Worm (Caenorhabditis elegans) whole organism, mixed stage, embryonic: Measurements from ENCODE around the gene enol-1.

Experiments
- bed-3 ChIP-seq: fragments of 200-800 bp; sonication (Bioruptor generic); optimal IDR thresholded peaks from 3 replicates; lab custom pipeline; 2018; ENCODE audit warnings: mild to moderate bottlenecking, missing genetic modification characterization, moderate library complexity, missing compliant biosample characterization
- blmp-1 ChIP-seq: fragments of 150-350 bp; optimal IDR thresholded peaks from 2 replicates; lab custom pipeline; 2014; ENCODE audit warnings: missing biosample characterization, missing genetic modification characterization
- ceh-39 ChIP-seq: fragments of 150-350 bp; optimal IDR thresholded peaks from 2 replicates; lab custom pipeline; 2014; ENCODE audit warnings: missing biosample characterization, missing genetic modification characterization
- ceh-43 ChIP-seq: fragments of 200-800 bp; sonication (Bioruptor generic); optimal IDR thresholded peaks from 2 replicates; lab custom pipeline; 2018; ENCODE audit warnings: mild to moderate bottlenecking, missing genetic modification characterization, moderate library complexity, missing compliant biosample characterization
- ceh-83 ChIP-seq: fragments of 200-800 bp; sonication (Bioruptor generic); optimal IDR thresholded peaks from 2 replicates; lab custom pipeline; 2018; ENCODE audit warnings: mild to moderate bottlenecking, missing genetic modification characterization, missing compliant biosample characterization
- ces-1 ChIP-seq: fragments of 150-350 bp; optimal IDR thresholded peaks from 2 replicates; lab custom pipeline; 2014; ENCODE audit warnings: missing biosample characterization, missing genetic modification reagents, missing genetic modification characterization
- cnd-1 ChIP-seq: fragments of 200-800 bp; sonication (Bioruptor generic); optimal IDR thresholded peaks from 2 replicates; lab custom pipeline; 2018; ENCODE audit warnings: mild to moderate bottlenecking, missing genetic modification characterization, missing compliant biosample characterization
- drap-1 ChIP-seq: fragments of 200-800 bp; sonication (Bioruptor generic); optimal IDR thresholded peaks from 3 replicates; lab custom pipeline; 2018; ENCODE audit warnings: mild to moderate bottlenecking, missing genetic modification characterization, missing compliant biosample characterization
- elt-1 ChIP-seq: sonication (generic microtip); optimal IDR thresholded peaks from 2 replicates; lab custom pipeline; 2017; ENCODE audit warnings: missing genetic modification characterization, mild to moderate bottlenecking, missing compliant biosample characterization, antibody characterized with exemption, moderate library complexity, borderline replicate concordance; ENCODE audit not compliant: insufficient read depth
- elt-3 ChIP-seq: fragments of 150-350 bp; optimal IDR thresholded peaks from 2 replicates; lab custom pipeline; 2014; ENCODE audit warnings: missing biosample characterization, missing genetic modification characterization
- flh-1 ChIP-seq: fragments of 200-800 bp; sonication (Bioruptor generic); optimal IDR thresholded peaks from 2 replicates; lab custom pipeline; 2018; ENCODE audit warnings: mild to moderate bottlenecking, missing genetic modification characterization, moderate library complexity, missing compliant biosample characterization
- ham-2 ChIP-seq: fragments of 200-800 bp; sonication (Bioruptor generic); optimal IDR thresholded peaks from 2 replicates; lab custom pipeline; 2018; ENCODE audit warnings: mild to moderate bottlenecking, missing genetic modification characterization, missing compliant biosample characterization
- hlh-1 ChIP-seq: fragments of 150-350 bp; optimal IDR thresholded peaks from 2 replicates; lab custom pipeline; 2014; ENCODE audit warnings: missing biosample characterization, missing genetic modification reagents, missing genetic modification characterization
- lin-13 ChIP-seq: fragments of 150-350 bp; optimal IDR thresholded peaks from 2 replicates; lab custom pipeline; 2014; ENCODE audit warnings: missing biosample characterization, missing genetic modification characterization
- lin-32 ChIP-seq: fragments of 200-800 bp; sonication (Bioruptor generic); optimal IDR thresholded peaks from 2 replicates; lab custom pipeline; 2018; ENCODE audit warnings: mild to moderate bottlenecking, missing genetic modification characterization, missing compliant biosample characterization
- lsy-2 ChIP-seq: fragments of 150-350 bp; optimal IDR thresholded peaks from 2 replicates; lab custom pipeline; 2014; ENCODE audit warnings: missing biosample characterization, missing genetic modification characterization
- mab-5 ChIP-seq: fragments of 150-350 bp; optimal IDR thresholded peaks from 2 replicates; lab custom pipeline; 2014; ENCODE audit warnings: missing biosample characterization, missing genetic modification characterization
- mep-1 ChIP-seq: fragments of 150-350 bp; optimal IDR thresholded peaks from 2 replicates; lab custom pipeline; 2017; ENCODE audit warnings: missing biosample characterization, missing genetic modification reagents, missing genetic modification characterization, inconsistent platforms
- nhr-12 ChIP-seq: fragments of 150-350 bp; optimal IDR thresholded peaks from 2 replicates; lab custom pipeline; 2014; ENCODE audit warnings: missing biosample characterization, missing genetic modification characterization
- nhr-2 ChIP-seq: fragments of 150-350 bp; optimal IDR thresholded peaks from 2 replicates; lab custom pipeline; 2014; ENCODE audit warnings: missing biosample characterization, missing genetic modification characterization
- nhr-237 ChIP-seq: fragments of 150-350 bp; optimal IDR thresholded peaks from 2 replicates; lab custom pipeline; 2014; ENCODE audit warnings: missing biosample characterization, missing genetic modification characterization
- nhr-28 ChIP-seq: fragments of 150-350 bp; optimal IDR thresholded peaks from 2 replicates; lab custom pipeline; 2014; ENCODE audit warnings: missing biosample characterization, missing genetic modification characterization
- nhr-76 ChIP-seq: sonication (generic microtip); optimal IDR thresholded peaks from 2 replicates; lab custom pipeline; 2017; ENCODE audit warnings: missing biosample characterization, missing genetic modification characterization
- pha-4 ChIP-seq: fragments of 150-350 bp; optimal IDR thresholded peaks from 2 replicates; lab custom pipeline; 2018; ENCODE audit warnings: missing biosample characterization, missing genetic modification reagents, missing genetic modification characterization
- sem-2 ChIP-seq: fragments of 200-800 bp; sonication (Bioruptor generic); optimal IDR thresholded peaks from 2 replicates; lab custom pipeline; 2018; ENCODE audit warnings: mild to moderate bottlenecking, missing genetic modification characterization, missing compliant biosample characterization
- snpc-4 ChIP-seq: fragments of 150-350 bp; optimal IDR thresholded peaks from 2 replicates; lab custom pipeline; 2014; ENCODE audit warnings: missing biosample characterization, missing genetic modification characterization
- sptf-1 ChIP-seq: sonication (generic microtip); optimal IDR thresholded peaks from 2 replicates; lab custom pipeline; 2017; ENCODE audit warnings: mild to moderate bottlenecking, missing genetic modification characterization, moderate library complexity, missing compliant biosample characterization
- tbx-8 ChIP-seq: fragments of 200-800 bp; sonication (Bioruptor generic); optimal IDR thresholded peaks from 2 replicates; lab custom pipeline; 2018; ENCODE audit warnings: mild to moderate bottlenecking, missing genetic modification characterization, moderate library complexity, missing compliant biosample characterization
- unc-120 ChIP-seq: sonication (generic microtip); optimal IDR thresholded peaks from 2 replicates; lab custom pipeline; 2017; ENCODE audit warnings: missing genetic modification characterization, missing compliant biosample characterization; ENCODE audit not compliant: poor library complexity, severe bottlenecking
- unc-39 ChIP-seq: fragments of 150-350 bp; optimal IDR thresholded peaks from 2 replicates; lab custom pipeline; 2014; ENCODE audit warnings: missing biosample characterization, missing genetic modification characterization
- unc-62 ChIP-seq: fragments of 150-350 bp; optimal IDR thresholded peaks from 2 replicates; lab custom pipeline; 2014; ENCODE audit warnings: missing biosample characterization, missing genetic modification reagents, missing genetic modification characterization

Gene enol-1

DNA sequence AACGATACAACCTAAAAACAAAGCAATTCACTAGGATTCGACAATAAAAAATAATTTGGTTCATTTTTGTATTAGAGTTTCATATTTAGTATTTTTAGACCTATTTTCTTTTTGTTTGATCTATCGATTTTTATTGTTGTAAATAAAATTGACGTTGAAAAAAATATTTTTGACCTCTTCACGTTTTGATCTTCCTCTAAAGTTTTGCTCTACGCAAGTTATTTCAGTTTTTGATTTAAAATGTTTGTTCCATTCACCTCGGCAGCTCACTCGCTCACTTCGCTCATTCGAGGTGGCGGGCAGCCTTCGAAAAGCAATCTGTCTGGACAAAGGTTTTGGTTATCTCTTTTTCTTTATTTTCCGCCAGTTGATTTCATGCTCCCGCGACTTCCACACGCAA is at the start of gene enol-1:
TSS of gene enol-1 (plus strand) at position 235 of the 400 bp plus-strand sequence.
- TF ChIP-seq mab-5 (no peak), lsy-2 (tag; lab: Kevin White, UChicago) (no peak), unc-39 (tag; lab: Kevin White, UChicago) (no peak), ceh-43 (GFP tag; lab: Kevin White, UChicago) (no peak), pha-4 (tag; lab: Kevin White, UChicago) (no peak), nhr-237 (no peak), sptf-1 (tag; lab: Kevin White, UChicago) (no peak), cnd-1 (tag; lab: Kevin White, UChicago) (no peak)

DNA sequence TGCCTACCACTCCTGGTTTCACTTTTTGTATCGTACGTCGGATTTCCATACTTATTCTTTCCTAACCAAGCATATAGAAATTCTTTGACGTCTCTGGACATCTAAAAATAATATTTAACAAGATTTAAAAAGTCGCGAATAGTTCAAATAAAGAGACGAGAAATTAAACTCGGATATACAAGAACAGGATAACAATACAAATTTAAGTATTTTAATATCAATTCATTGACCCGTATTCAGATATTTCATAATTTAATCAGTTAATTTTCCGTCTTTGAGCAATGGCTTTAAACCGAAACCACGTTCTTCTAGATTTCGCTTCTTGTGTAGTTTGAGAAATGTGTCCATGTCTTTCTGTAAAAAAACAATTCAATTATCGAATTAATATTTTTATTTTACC is 47.2 kb upstream of the enol-1 start, which contains the start of gene rha-1:
TSS of gene rha-1 (minus strand) at position 101 of the 400 bp plus-strand sequence.
- TF ChIP-seq bed-3 (GFP tag; lab: Kevin White, UChicago), result no peak
- no peak for TF ChIP-seq tbx-8 (GFP tag; lab: Kevin White, UChicago)
- TF ChIP-seq mep-1 (tag; lab: Kevin White, UChicago), result no peak
- TF ChIP-seq hlh-1 (tag; lab: Kevin White, UChicago), result no peak
- no peak for TF ChIP-seq ceh-83 (GFP tag; lab: Kevin White, UChicago)
- no peak for TF ChIP-seq unc-39 (tag; lab: Kevin White, UChicago)
- no peak for TF ChIP-seq lin-13
- no peak for TF ChIP-seq elt-3 (tag; lab: Kevin White, UChicago)
- TF ChIP-seq drap-1 (GFP tag; lab: Kevin White, UChicago), result no peak
- no peak for TF ChIP-seq ceh-39
- no peak for TF ChIP-seq unc-120
- TF ChIP-seq flh-1 (GFP tag; lab: Kevin White, UChicago), result no peak
- TF ChIP-seq lsy-2 (tag; lab: Kevin White, UChicago), result no peak
- TF ChIP-seq mab-5, result no peak
- TF ChIP-seq blmp-1, result no peak
- no peak for TF ChIP-seq nhr-28 (tag; lab: Kevin White, UChicago)
- no peak for TF ChIP-seq elt-1 (tag; lab: Kevin White, UChicago)
- TF ChIP-seq nhr-12 (tag; lab: Kevin White, UChicago), result no peak
- TF ChIP-seq ces-1 (GFP tag; lab: Kevin White, UChicago), result no peak
- TF ChIP-seq sem-2 (GFP tag; lab: Kevin White, UChicago), result no peak

DNA sequence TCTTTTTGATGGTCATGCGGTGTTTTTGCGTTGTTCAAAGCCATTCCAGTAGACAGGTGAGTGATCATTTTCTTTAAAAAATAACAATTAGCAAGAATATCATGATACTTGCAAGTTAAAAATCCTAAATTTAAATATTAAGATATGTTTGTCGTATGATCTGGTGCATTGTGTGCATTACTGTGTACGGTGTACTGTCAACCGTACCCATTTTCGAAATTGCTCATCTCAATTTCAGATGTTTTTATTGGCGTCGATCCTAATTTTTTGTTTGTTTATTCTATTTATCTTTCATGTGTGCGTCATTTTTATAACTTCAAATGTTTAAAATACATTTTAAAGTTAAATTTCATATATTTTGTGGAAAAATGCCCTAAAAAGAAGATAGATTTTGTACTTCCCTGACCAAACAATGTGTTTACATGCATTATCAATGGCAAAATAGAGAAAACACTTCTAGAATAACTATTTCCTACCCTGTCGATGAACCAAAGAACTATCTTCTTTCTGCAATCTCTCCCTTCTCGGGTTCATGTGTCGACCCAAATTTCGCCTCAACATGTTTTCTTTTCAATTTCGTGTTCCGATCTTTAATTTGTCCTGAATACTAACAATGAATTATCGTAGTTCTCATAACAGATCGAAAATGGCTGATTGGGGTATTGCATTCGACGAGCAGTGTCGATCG is 46.4 kb upstream of the enol-1 start, which contains the start of the genes T07D4.5 and ddx-19:
TSS of gene T07D4.5 (minus strand) at position 71 of the 688 bp plus-strand sequence.
TSS of gene ddx-19 (plus strand) at position 638 of the 688 bp plus-strand sequence.
- TF ChIP-seq nhr-2 (tag; lab: Kevin White, UChicago), result no peak
- no peak for TF ChIP-seq snpc-4
- TF ChIP-seq ceh-39, result no peak
- no peak for TF ChIP-seq nhr-12 (tag; lab: Kevin White, UChicago)
- no peak for TF ChIP-seq sem-2 (GFP tag; lab: Kevin White, UChicago)
- TF ChIP-seq elt-3 (tag; lab: Kevin White, UChicago), result no peak
- TF ChIP-seq pha-4 (tag; lab: Kevin White, UChicago), result peak; percentile 38
- TF ChIP-seq ceh-83 (GFP tag; lab: Kevin White, UChicago), result no peak
- no peak for TF ChIP-seq nhr-28 (tag; lab: Kevin White, UChicago)
- TF ChIP-seq cnd-1 (tag; lab: Kevin White, UChicago), result no peak
- no peak for TF ChIP-seq unc-62 (GFP tag; lab: Kevin White, UChicago)
- TF ChIP-seq lsy-2 (tag; lab: Kevin White, UChicago), result peak; percentile 96
- TF ChIP-seq, all 35 proteins: peak for 2

DNA sequence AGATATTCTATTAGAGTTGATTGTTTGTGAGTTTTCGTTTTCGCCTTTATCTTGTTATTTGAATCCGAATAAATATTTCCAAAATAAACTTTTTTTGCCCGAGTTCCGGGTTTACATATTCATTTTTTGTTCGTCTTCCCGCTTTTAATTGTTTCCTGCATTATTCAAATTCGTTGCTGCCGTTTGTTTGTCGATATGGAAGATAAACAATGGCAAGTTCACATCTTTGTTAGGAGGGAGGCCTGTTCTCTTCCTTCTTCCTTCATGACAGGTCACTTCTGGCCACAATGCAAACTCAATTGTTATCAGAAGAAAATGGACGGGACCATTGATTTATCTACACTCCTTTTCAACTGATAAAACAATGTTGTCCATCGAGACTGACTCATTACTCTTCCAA is 41.2 kb upstream of the enol-1 start:
- TF ChIP-seq lin-32 (GFP tag; lab: Kevin White, UChicago) (no peak), elt-1 (tag; lab: Kevin White, UChicago) (no peak), nhr-76 (tag; lab: Kevin White, UChicago) (no peak), lin-13 (no peak)

DNA sequence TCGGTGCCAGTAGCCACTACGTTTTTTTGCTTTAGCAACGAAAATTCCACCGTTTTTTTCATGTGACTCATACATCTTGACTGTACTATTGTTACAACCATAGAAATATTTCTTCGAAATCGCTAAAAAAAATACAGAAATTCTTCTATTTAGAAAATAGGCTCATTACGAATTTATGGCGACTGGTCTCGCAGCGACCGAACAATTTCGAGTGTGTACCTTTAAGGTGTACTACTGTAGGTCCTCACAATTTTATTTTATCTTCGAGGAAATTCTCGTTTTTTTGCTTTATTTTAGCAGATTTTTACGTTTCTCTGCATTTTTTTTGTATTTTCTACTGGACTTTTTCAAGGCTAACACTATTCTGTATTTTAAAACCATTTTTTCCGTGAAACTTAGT is 40.8 kb upstream of the enol-1 start:
- TF ChIP-seq nhr-2 (tag; lab: Kevin White, UChicago) (no peak), unc-62 (GFP tag; lab: Kevin White, UChicago) (no peak), lin-13 (no peak), bed-3 (GFP tag; lab: Kevin White, UChicago) (no peak), ceh-83 (GFP tag; lab: Kevin White, UChicago) (no peak), cnd-1 (tag; lab: Kevin White, UChicago) (no peak), ceh-39 (no peak), tbx-8 (GFP tag; lab: Kevin White, UChicago) (no peak), drap-1 (GFP tag; lab: Kevin White, UChicago) (no peak), blmp-1 (no peak), sptf-1 (tag; lab: Kevin White, UChicago) (no peak), nhr-28 (tag; lab: Kevin White, UChicago) (no peak), lin-32 (GFP tag; lab: Kevin White, UChicago) (no peak), nhr-12 (tag; lab: Kevin White, UChicago) (no peak), ham-2 (GFP tag; lab: Kevin White, UChicago) (no peak), nhr-76 (tag; lab: Kevin White, UChicago) (no peak), snpc-4 (no peak), mep-1 (tag; lab: Kevin White, UChicago) (no peak), lsy-2 (tag; lab: Kevin White, UChicago) (no peak), flh-1 (GFP tag; lab: Kevin White, UChicago) (no peak)
